Worm (Caenorhabditis elegans): ENCODE measurements around the gene ccch-5.

The ccch-5 gene

ce11 chrIV:14949048-14949447 lies 29.6 kb downstream of the ccch-5 start:
- no peak for TF ChIP-seq ztf-11 (tag; optimal IDR thresholded peaks at IDR 0.05)

- TF ChIP-seq zag-1 (tag; optimal IDR thresholded peaks at IDR 0.05) (no peak), elt-1 (tag; optimal IDR thresholded peaks at IDR 0.05) (no peak), mdl-1 (tag; optimal IDR thresholded peaks at IDR 0.05) (no peak), fos-1 (tag; optimal IDR thresholded peaks at IDR 0.05) (no peak), ceh-82 (tag; optimal IDR thresholded peaks at IDR 0.05) (no peak), ceh-28 (tag; optimal IDR thresholded peaks at IDR 0.05) (no peak), nhr-67 (tag; optimal IDR thresholded peaks at IDR 0.05) (no peak), elt-3 (tag; optimal IDR thresholded peaks at IDR 0.05) (no peak)
Measured at ce11 chrIV:14950468-14950867, 31.1 kb downstream of the ccch-5 start, which contains the start of gene Y41E3.22. Y41E3.22 (plus strand) TSS chrIV:14950710.

- no peak for TF ChIP-seq nhr-43 (tag; optimal IDR thresholded peaks at IDR 0.05; ENCODE audit: poor library complexity, severe bottlenecking)
- no peak for TF ChIP-seq lsy-12 (tag; optimal IDR thresholded peaks at IDR 0.05)
- TF ChIP-seq mml-1 (tag; optimal IDR thresholded peaks at IDR 0.05): no peak
- TF ChIP-seq fos-1 (tag; optimal IDR thresholded peaks at IDR 0.05): no peak
- TF ChIP-seq ceh-82 (tag; optimal IDR thresholded peaks at IDR 0.05): no peak
- no peak for TF ChIP-seq nhr-11 (tag; optimal IDR thresholded peaks at IDR 0.05)
- TF ChIP-seq nhr-25 (tag; optimal IDR thresholded peaks at IDR 0.05): no peak
- TF ChIP-seq pqm-1 (tag; optimal IDR thresholded peaks at IDR 0.05): no peak
- TF ChIP-seq elt-2 (tag; optimal IDR thresholded peaks at IDR 0.05): no peak
- no peak for TF ChIP-seq hmg-11 (tag; optimal IDR thresholded peaks at IDR 0.05)
- no peak for TF ChIP-seq ama-1 (optimal IDR thresholded peaks at IDR 0.05)
- no peak for TF ChIP-seq daf-12 (tag; optimal IDR thresholded peaks at IDR 0.05)
- TF ChIP-seq R02D3.7 (tag; optimal IDR thresholded peaks at IDR 0.05): no peak
- no peak for TF ChIP-seq mdl-1 (tag; optimal IDR thresholded peaks at IDR 0.05)
- TF ChIP-seq snpc-4 (tag; optimal IDR thresholded peaks at IDR 0.05): no peak
- no peak for TF ChIP-seq unc-62 (GFP tag; optimal IDR thresholded peaks at IDR 0.05)
- TF ChIP-seq nhr-12 (tag; optimal IDR thresholded peaks at IDR 0.05): no peak
- TF ChIP-seq elt-3 (tag; optimal IDR thresholded peaks at IDR 0.05): no peak
Measured at ce11 chrIV:14953802-14954201, 34.4 kb downstream of the ccch-5 start.

ce11 chrIV:14954842-14955241 lies 35.4 kb downstream of the ccch-5 start:
- TF ChIP-seq ceh-28 (tag; optimal IDR thresholded peaks at IDR 0.05) (peak; percentile 29), lin-39 (tag; optimal IDR thresholded peaks at IDR 0.05) (no peak)

ce11 chrIV:14956693-14957281 lies 37.4 kb downstream of the ccch-5 start:
- TF ChIP-seq R02D3.7 (tag; optimal IDR thresholded peaks at IDR 0.05) (peak; percentile 81), lsy-12 (tag; optimal IDR thresholded peaks at IDR 0.05) (no peak), nhr-23 (tag; optimal IDR thresholded peaks at IDR 0.05) (no peak), pha-4 (tag; optimal IDR thresholded peaks at IDR 0.05) (peak; percentile 5), aly-2 (tag; optimal IDR thresholded peaks at IDR 0.05) (peak; percentile 42), lin-15B (tag; optimal IDR thresholded peaks at IDR 0.05) (peak; percentile 12)

ce11 chrIV:14958551-14958950 lies 39.1 kb downstream of the ccch-5 start, which contains the start of gene Y41E3.1:
Y41E3.1 (minus strand) TSS chrIV:14958874.
- no peak for TF ChIP-seq mml-1 (tag; optimal IDR thresholded peaks at IDR 0.05)
- TF ChIP-seq nhr-12 (tag; optimal IDR thresholded peaks at IDR 0.05): no peak
- TF ChIP-seq nhr-77 (tag; optimal IDR thresholded peaks at IDR 0.05): no peak
- no peak for TF ChIP-seq ceh-82 (tag; optimal IDR thresholded peaks at IDR 0.05)
- no peak for TF ChIP-seq pha-4 (tag; optimal IDR thresholded peaks at IDR 0.05)
- no peak for TF ChIP-seq daf-12 (tag; optimal IDR thresholded peaks at IDR 0.05)
- TF ChIP-seq R02D3.7 (tag; optimal IDR thresholded peaks at IDR 0.05): no peak
- no peak for TF ChIP-seq ztf-4 (tag; optimal IDR thresholded peaks at IDR 0.05)
- no peak for TF ChIP-seq sea-2 (GFP tag; optimal IDR thresholded peaks at IDR 0.05)
- no peak for TF ChIP-seq ama-1 (optimal IDR thresholded peaks at IDR 0.05)
- no peak for TF ChIP-seq zag-1 (tag; optimal IDR thresholded peaks at IDR 0.05)
- no peak for TF ChIP-seq aly-2 (tag; optimal IDR thresholded peaks at IDR 0.05)

Data from whole organism, L3 larva.